Fruit fly (Drosophila melanogaster) whole organism, embryonic: Measurements from ENCODE around the gene CG33641.

Experiments
- Bdp1 ChIP-seq: fragments of 200-800 bp; sonication (Bioruptor generic); optimal IDR thresholded peaks from 3 replicates; lab custom pipeline; 2016; ENCODE audit warnings: missing biosample characterization, missing genetic modification characterization
- Bteb2 ChIP-seq: fragments of 200-800 bp; sonication (Bioruptor generic); optimal IDR thresholded peaks from 2 replicates; lab custom pipeline; 2016; ENCODE audit warnings: missing biosample characterization, missing genetic modification characterization
- CG10267 ChIP-seq: fragments of 200-800 bp; sonication (Bioruptor generic); optimal IDR thresholded peaks from 2 replicates; lab custom pipeline; 2018; ENCODE audit warnings: missing biosample characterization, mild to moderate bottlenecking, missing genetic modification characterization, moderate library complexity
- CG11398 ChIP-seq: fragments of 200-800 bp; sonication (Bioruptor generic); optimal IDR thresholded peaks from 2 replicates; lab custom pipeline; 2016; ENCODE audit warnings: missing biosample characterization, missing genetic modification characterization
- CG12236 ChIP-seq: fragments of 200-800 bp; sonication (Bioruptor generic); optimal IDR thresholded peaks from 2 replicates; lab custom pipeline; 2016; ENCODE audit warnings: missing biosample characterization, missing genetic modification characterization
- CG13296 ChIP-seq: fragments of 200-800 bp; sonication (Bioruptor generic); optimal IDR thresholded peaks from 3 replicates; lab custom pipeline; 2018; ENCODE audit warnings: missing biosample characterization, mild to moderate bottlenecking, missing genetic modification characterization
- CG31224 ChIP-seq: fragments of 200-800 bp; sonication (Bioruptor generic); IDR thresholded peaks from 2 replicates; pipeline ENCODE4 v1.3.6; 2022; ENCODE audit warnings: missing biosample characterization, missing genetic modification characterization
- CG3281 ChIP-seq: fragments of 200-800 bp; sonication (Bioruptor generic); optimal IDR thresholded peaks from 3 replicates; lab custom pipeline; 2017; ENCODE audit warnings: missing biosample characterization, mild to moderate bottlenecking, missing genetic modification characterization
- CG5180 ChIP-seq: fragments of 200-800 bp; sonication (Bioruptor generic); optimal IDR thresholded peaks from 3 replicates; lab custom pipeline; 2017; ENCODE audit warnings: missing biosample characterization, missing genetic modification characterization, mild to moderate bottlenecking, moderate library complexity, missing genetic modification reagents
- CG5245 ChIP-seq: fragments of 200-800 bp; sonication (Bioruptor generic); optimal IDR thresholded peaks from 3 replicates; lab custom pipeline; 2016; ENCODE audit warnings: missing biosample characterization, missing genetic modification characterization
- CG6765 ChIP-seq: fragments of 200-800 bp; sonication (Bioruptor generic); optimal IDR thresholded peaks from 3 replicates; lab custom pipeline; 2017; ENCODE audit warnings: missing biosample characterization, mild to moderate bottlenecking, missing genetic modification characterization
- CTCF ChIP-seq: fragments of 200-800 bp; sonication (Bioruptor generic); optimal IDR thresholded peaks from 2 replicates; lab custom pipeline; 2017; ENCODE audit warnings: missing biosample characterization, mild to moderate bottlenecking, missing genetic modification characterization, moderate library complexity
- Doc3 ChIP-seq: fragments of 200-800 bp; sonication (Bioruptor generic); IDR thresholded peaks from 3 replicates; pipeline ENCODE4 v1.3.6; 2022; ENCODE audit warnings: missing biosample characterization, missing genetic modification characterization; ENCODE audit not compliant: partially characterized antibody
- Drgx ChIP-seq: fragments of 200-800 bp; sonication (Bioruptor generic); IDR thresholded peaks from 2 replicates; pipeline ENCODE4 v1.3.6; 2022; ENCODE audit warnings: missing biosample characterization, missing genetic modification characterization
- Fer2 ChIP-seq: fragments of 200-800 bp; sonication (Bioruptor generic); optimal IDR thresholded peaks from 2 replicates; lab custom pipeline; 2018; ENCODE audit warnings: missing biosample characterization, mild to moderate bottlenecking, missing genetic modification characterization, moderate library complexity
- Fer3 ChIP-seq: fragments of 200-800 bp; sonication (Bioruptor generic); optimal IDR thresholded peaks from 2 replicates; lab custom pipeline; 2018; ENCODE audit warnings: missing biosample characterization, mild to moderate bottlenecking, missing genetic modification characterization, moderate library complexity
- Hmr ChIP-seq: fragments of 200-800 bp; sonication (Bioruptor generic); optimal IDR thresholded peaks from 3 replicates; lab custom pipeline; 2017; ENCODE audit warnings: mild to moderate bottlenecking, missing biosample characterization, missing genetic modification reagents, missing genetic modification characterization
- Hr78 ChIP-seq, 2 experiments: fragments of 200-800 bp in 1 of 2; fragments of >200 bp in 1 of 2; sonication (Bioruptor generic) in 1 of 2; optimal IDR thresholded peaks; 2 replicates each; lab custom pipeline; 2017 to 2019; ENCODE audit warnings: missing biosample characterization in 2 of 2, missing genetic modification characterization in 2 of 2, mild to moderate bottlenecking in 1 of 2, moderate library complexity in 1 of 2
- Lhr ChIP-seq: fragments of 200-800 bp; sonication (Bioruptor generic); optimal IDR thresholded peaks from 3 replicates; lab custom pipeline; 2017; ENCODE audit warnings: mild to moderate bottlenecking, missing biosample characterization, missing genetic modification reagents, missing genetic modification characterization
- Myb ChIP-seq: fragments of 200-800 bp; sonication (Bioruptor generic); optimal IDR thresholded peaks from 2 replicates; lab custom pipeline; 2016; ENCODE audit warnings: missing biosample characterization, missing genetic modification characterization
- Nf-YC ChIP-seq: fragments of 200-800 bp; optimal IDR thresholded peaks from 3 replicates; lab custom pipeline; 2019; ENCODE audit warnings: missing biosample characterization, mild to moderate bottlenecking, missing genetic modification characterization, moderate library complexity
- Side ChIP-seq: fragments of 200-800 bp; sonication (Bioruptor generic); optimal IDR thresholded peaks from 2 replicates; lab custom pipeline; 2016; ENCODE audit warnings: missing biosample characterization, missing genetic modification characterization
- Sry-β ChIP-seq: fragments of 200-800 bp; sonication (Bioruptor generic); optimal IDR thresholded peaks from 2 replicates; lab custom pipeline; 2018; ENCODE audit warnings: missing biosample characterization, mild to moderate bottlenecking, missing genetic modification characterization, moderate library complexity
- Xbp1 ChIP-seq: fragments of 200-800 bp; sonication (Bioruptor generic); optimal IDR thresholded peaks from 3 replicates; lab custom pipeline; 2016; ENCODE audit warnings: missing biosample characterization, mild to moderate bottlenecking, missing genetic modification characterization
- ac ChIP-seq: fragments of 200-800 bp; sonication (Bioruptor generic); optimal IDR thresholded peaks from 3 replicates; lab custom pipeline; 2017; ENCODE audit warnings: missing biosample characterization, mild to moderate bottlenecking, missing genetic modification characterization
- ash1 ChIP-seq: fragments of 200-800 bp; sonication (Bioruptor generic); optimal IDR thresholded peaks from 2 replicates; lab custom pipeline; 2018; ENCODE audit warnings: missing biosample characterization, mild to moderate bottlenecking, missing genetic modification characterization
- az2 ChIP-seq: fragments of 200-800 bp; sonication (Bioruptor generic); optimal IDR thresholded peaks from 3 replicates; lab custom pipeline; 2016; ENCODE audit warnings: missing biosample characterization, missing genetic modification characterization
- bsh ChIP-seq, 2 experiments: fragments of 200-800 bp; sonication (Bioruptor generic); optimal IDR thresholded peaks; 2 replicates each; lab custom pipeline; 2017 to 2018; ENCODE audit warnings: mild to moderate bottlenecking in 2 of 2, missing biosample characterization in 2 of 2, missing genetic modification characterization in 2 of 2, moderate library complexity in 1 of 2
- cad ChIP-seq: fragments of >200 bp; optimal IDR thresholded peaks from 2 replicates; lab custom pipeline; 2017; ENCODE audit warnings: missing biosample characterization, missing genetic modification characterization
- cg ChIP-seq: fragments of 200-800 bp; sonication (Bioruptor generic); optimal IDR thresholded peaks from 3 replicates; lab custom pipeline; 2019; ENCODE audit warnings: missing biosample characterization, mild to moderate bottlenecking, missing genetic modification characterization, moderate library complexity
- crol ChIP-seq: fragments of 200-800 bp; sonication (Bioruptor generic); IDR thresholded peaks from 2 replicates; pipeline ENCODE4 v1.3.6; 2022; ENCODE audit warnings: missing biosample characterization, missing genetic modification characterization
- cwo ChIP-seq: fragments of 200-800 bp; sonication (Bioruptor generic); optimal IDR thresholded peaks from 3 replicates; lab custom pipeline; 2017; ENCODE audit warnings: missing biosample characterization, missing genetic modification characterization, mild to moderate bottlenecking, moderate library complexity, missing genetic modification reagents
- exex ChIP-seq: fragments of 200-800 bp; sonication (Bioruptor generic); optimal IDR thresholded peaks from 4 replicates; lab custom pipeline; 2018; ENCODE audit warnings: missing biosample characterization, mild to moderate bottlenecking, missing genetic modification characterization, moderate library complexity
- jing ChIP-seq: fragments of 200-800 bp; sonication (Bioruptor generic); optimal IDR thresholded peaks from 2 replicates; lab custom pipeline; 2018; ENCODE audit warnings: missing biosample characterization, mild to moderate bottlenecking, missing genetic modification characterization
- kay ChIP-seq: fragments of 200-800 bp; sonication (Bioruptor generic); optimal IDR thresholded peaks from 2 replicates; lab custom pipeline; 2016; ENCODE audit warnings: missing biosample characterization, missing genetic modification characterization
- pb ChIP-seq: fragments of 200-800 bp; sonication (Bioruptor generic); optimal IDR thresholded peaks from 3 replicates; lab custom pipeline; 2016; ENCODE audit warnings: missing biosample characterization, missing genetic modification characterization
- pho ChIP-seq: fragments of 200-800 bp; sonication (Bioruptor generic); optimal IDR thresholded peaks from 2 replicates; lab custom pipeline; 2016; ENCODE audit warnings: missing biosample characterization, missing genetic modification characterization
- pnt ChIP-seq: fragments of 200-800 bp; sonication (Bioruptor generic); optimal IDR thresholded peaks from 3 replicates; lab custom pipeline; 2016; ENCODE audit warnings: missing biosample characterization, missing genetic modification characterization
- sd ChIP-seq: fragments of 200-800 bp; sonication (Bioruptor generic); optimal IDR thresholded peaks from 3 replicates; lab custom pipeline; 2018; ENCODE audit warnings: missing biosample characterization, mild to moderate bottlenecking, missing genetic modification characterization, moderate library complexity
- sens-2 ChIP-seq: fragments of 200-800 bp; sonication (Bioruptor generic); IDR thresholded peaks from 2 replicates; pipeline ENCODE4 v1.3.6; 2022; ENCODE audit warnings: missing biosample characterization, missing genetic modification characterization
- seq ChIP-seq: fragments of 200-800 bp; sonication (Bioruptor generic); IDR thresholded peaks from 2 replicates; pipeline ENCODE4 v1.3.6; 2022; ENCODE audit warnings: missing biosample characterization, missing genetic modification characterization
- sqz ChIP-seq: fragments of 200-800 bp; sonication (Bioruptor generic); optimal IDR thresholded peaks from 3 replicates; lab custom pipeline; 2018; ENCODE audit warnings: missing biosample characterization, mild to moderate bottlenecking, missing genetic modification characterization
- tio ChIP-seq: fragments of 200-800 bp; sonication (Bioruptor generic); optimal IDR thresholded peaks from 2 replicates; lab custom pipeline; 2017; ENCODE audit warnings: missing biosample characterization, missing genetic modification characterization, inconsistent platforms
- tll ChIP-seq, 2 experiments: fragments of 200-800 bp in 1 of 2; fragments of >200 bp in 1 of 2; sonication (Bioruptor generic) in 1 of 2; optimal IDR thresholded peaks; 2 replicates each; lab custom pipeline; 2017 to 2019; ENCODE audit warnings: missing biosample characterization in 2 of 2, missing genetic modification characterization in 2 of 2, mild to moderate bottlenecking in 1 of 2, moderate library complexity in 1 of 2
- toy ChIP-seq: fragments of 200-800 bp; sonication (Bioruptor generic); IDR thresholded peaks from 2 replicates; pipeline ENCODE4 v1.3.6; 2022; ENCODE audit warnings: missing biosample characterization, missing genetic modification characterization
- tup ChIP-seq: fragments of 200-800 bp; sonication (Bioruptor generic); optimal IDR thresholded peaks from 2 replicates; lab custom pipeline; 2016; ENCODE audit warnings: missing biosample characterization, mild to moderate bottlenecking, missing genetic modification characterization, moderate library complexity
- usp ChIP-seq: fragments of >200 bp; optimal IDR thresholded peaks from 2 replicates; lab custom pipeline; 2017; ENCODE audit warnings: missing biosample characterization, missing genetic modification characterization
- vnd ChIP-seq: fragments of 200-800 bp; sonication (Bioruptor generic); IDR thresholded peaks from 3 replicates; pipeline ENCODE4 v1.3.6; 2022; ENCODE audit warnings: missing biosample characterization, missing genetic modification characterization; ENCODE audit not compliant: partially characterized antibody

The CG33641 gene

dm6 chr2L:13547738-13548726, 19.2 kb downstream of the CG33641 start (continued):
- TF ChIP-seq usp (GFP tag; lab: Kevin White, UChicago) (no peak), jing (GFP tag; lab: Kevin White, UChicago) (peak; percentile 15), Fer2 (no peak), Xbp1 (GFP tag; lab: Kevin White, UChicago) (peak; percentile 50), pnt (peak; percentile 28), crol (peak; percentile 82), pb (GFP tag; lab: Kevin White, UChicago) (peak; percentile 29), cad (peak; percentile 13), Hmr (peak; percentile 58), Fer3 (peak; percentile 8), CG5180 (GFP tag; lab: Kevin White, UChicago) (no peak), tll (GFP tag; optimal IDR thresholded peaks at IDR 0.05; lab: Kevin White, UChicago) (peak; percentile 45 to 48), CG5245 (peak; percentile 1), cwo (GFP tag; lab: Kevin White, UChicago) (peak; percentile 52), Doc3 (GFP tag; lab: Robert Waterston, UW) (no peak), Drgx (GFP tag; lab: Robert Waterston, UW) (0 out of 2 replicates have a peak, but pooled peaks have one; percentile 12), sd (no peak), CG10267 (tag; lab: Kevin White, UChicago) (peak; percentile 15), Side (GFP tag; lab: Kevin White, UChicago) (peak; percentile 49), CG11398 (GFP tag; lab: Kevin White, UChicago) (peak; percentile 23), kay (GFP tag; lab: Kevin White, UChicago) (peak; percentile 30), ac (GFP tag; lab: Kevin White, UChicago) (no peak), cg (GFP tag; lab: Kevin White, UChicago) (peak; percentile 45), exex (no peak), Hr78 (GFP tag; optimal IDR thresholded peaks at IDR 0.05; lab: Kevin White, UChicago) (peak in 1 of 2 experiments; percentile 35), Myb (GFP tag; lab: Kevin White, UChicago) (peak; percentile 26), CTCF (no peak), CG6765 (GFP tag; lab: Kevin White, UChicago) (peak; percentile 21), toy (no peak), CG31224 (peak; percentile 27; the same call in 1 of the 2 replicates), pho (GFP tag; lab: Kevin White, UChicago) (peak; percentile 62), CG12236 (GFP tag; lab: Kevin White, UChicago) (no peak), seq (GFP tag; lab: Robert Waterston, UW) (no peak), tup (no peak), Lhr (no peak), sqz (GFP tag; lab: Kevin White, UChicago) (no peak), az2 (GFP tag; lab: Kevin White, UChicago) (peak; percentile 33), vnd (GFP tag; lab: Robert Waterston, UW) (no peak), CG13296 (peak; percentile 24), Sry-β (no peak), Nf-YC (tag; lab: Kevin White, UChicago) (peak; percentile 23), tio (peak; percentile 45), Bteb2 (GFP tag; lab: Kevin White, UChicago) (peak; percentile 10), Bdp1 (GFP tag; lab: Kevin White, UChicago) (no peak), CG3281 (peak; percentile 51), ash1 (GFP tag; lab: Kevin White, UChicago) (no peak), bsh (GFP tag; optimal IDR thresholded peaks at IDR 0.05; lab: Kevin White, UChicago) (peak in 1 of 2 experiments; percentile 44), sens-2 (GFP tag; lab: Robert Waterston, UW) (no peak)
